Worm (Caenorhabditis elegans): Measurements from ENCODE around the gene Y16B4A.2.

The Y16B4A.2 gene

DNA sequence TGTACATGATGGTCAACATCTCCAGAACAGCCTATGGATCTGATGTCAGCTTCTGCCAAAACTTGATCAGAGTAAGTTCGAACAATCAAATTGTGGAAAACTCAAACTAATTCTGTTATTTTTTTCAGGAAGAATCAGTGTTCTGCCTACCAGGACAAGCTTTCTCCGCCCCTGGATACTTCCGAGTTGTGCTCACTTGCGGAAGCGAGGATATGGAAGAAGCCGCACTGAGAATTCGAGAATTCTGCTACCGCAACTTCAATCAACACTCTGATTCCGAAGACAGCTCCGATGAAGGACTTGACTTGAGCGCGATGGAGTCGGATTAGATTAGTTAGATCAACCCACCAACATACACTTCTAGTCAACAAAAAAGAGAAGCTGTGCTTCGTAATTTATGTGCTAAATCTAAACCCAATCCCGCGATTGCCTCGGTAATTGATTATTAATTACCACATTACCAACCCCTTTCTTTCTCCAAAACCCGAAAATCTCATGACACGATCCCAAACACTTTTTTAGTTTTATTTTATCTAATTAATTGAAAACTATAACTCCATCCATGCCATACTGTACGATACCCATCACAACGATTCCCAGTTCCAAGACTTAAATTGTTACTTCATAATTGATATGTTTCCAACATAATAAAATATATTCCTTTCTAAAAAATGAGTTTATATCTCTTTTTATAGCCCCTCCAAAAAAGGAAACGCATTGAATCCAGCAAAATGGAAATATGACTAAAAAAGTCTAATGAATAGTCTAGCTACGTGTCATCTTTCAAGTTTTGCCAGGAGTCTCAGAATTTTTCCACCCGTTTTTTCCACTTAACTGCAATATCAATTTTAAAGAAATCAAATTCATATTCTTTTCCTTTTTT is 20.9 kb upstream of the Y16B4A.2 start:
- TF ChIP-seq elt-1 (tag; optimal IDR thresholded peaks at IDR 0.05) (no peak), lin-13 (GFP tag; optimal IDR thresholded peaks at IDR 0.05) (peak; percentile 23), gmeb-1 (tag; optimal IDR thresholded peaks at IDR 0.05) (no peak), ama-1 (optimal IDR thresholded peaks at IDR 0.05) (peak; percentile 70), ceh-82 (tag; optimal IDR thresholded peaks at IDR 0.05) (no peak), mdl-1 (tag; optimal IDR thresholded peaks at IDR 0.05) (peak in 1 of 2 experiments; percentile 3), ztf-4 (tag; optimal IDR thresholded peaks at IDR 0.05) (peak; percentile 26)

DNA sequence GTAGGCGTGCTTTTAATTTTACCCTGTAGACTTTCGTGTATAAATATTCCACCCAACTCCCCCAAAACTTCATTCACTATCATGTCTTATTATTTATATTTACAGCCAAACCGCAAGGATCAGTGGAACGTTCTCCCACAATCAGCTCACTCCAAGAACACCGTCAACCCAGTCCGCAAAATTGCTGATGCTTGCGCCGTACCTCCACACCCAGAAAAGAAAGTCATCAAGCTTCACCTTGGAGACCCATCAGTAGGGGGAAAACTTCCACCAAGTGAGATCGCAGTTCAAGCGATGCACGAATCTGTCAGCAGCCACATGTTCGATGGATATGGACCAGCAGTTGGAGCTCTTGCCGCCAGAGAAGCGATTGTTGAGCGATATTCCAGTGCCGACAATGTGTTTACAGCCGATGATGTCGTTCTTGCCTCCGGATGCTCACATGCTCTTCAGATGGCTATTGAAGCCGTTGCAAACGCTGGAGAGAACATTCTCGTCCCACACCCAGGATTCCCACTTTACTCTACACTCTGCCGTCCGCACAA is 19.6 kb upstream of the Y16B4A.2 start:
- TF ChIP-seq ama-1 (optimal IDR thresholded peaks at IDR 0.05) (peak; percentile 68), zag-1 (tag; optimal IDR thresholded peaks at IDR 0.05) (no peak)

DNA sequence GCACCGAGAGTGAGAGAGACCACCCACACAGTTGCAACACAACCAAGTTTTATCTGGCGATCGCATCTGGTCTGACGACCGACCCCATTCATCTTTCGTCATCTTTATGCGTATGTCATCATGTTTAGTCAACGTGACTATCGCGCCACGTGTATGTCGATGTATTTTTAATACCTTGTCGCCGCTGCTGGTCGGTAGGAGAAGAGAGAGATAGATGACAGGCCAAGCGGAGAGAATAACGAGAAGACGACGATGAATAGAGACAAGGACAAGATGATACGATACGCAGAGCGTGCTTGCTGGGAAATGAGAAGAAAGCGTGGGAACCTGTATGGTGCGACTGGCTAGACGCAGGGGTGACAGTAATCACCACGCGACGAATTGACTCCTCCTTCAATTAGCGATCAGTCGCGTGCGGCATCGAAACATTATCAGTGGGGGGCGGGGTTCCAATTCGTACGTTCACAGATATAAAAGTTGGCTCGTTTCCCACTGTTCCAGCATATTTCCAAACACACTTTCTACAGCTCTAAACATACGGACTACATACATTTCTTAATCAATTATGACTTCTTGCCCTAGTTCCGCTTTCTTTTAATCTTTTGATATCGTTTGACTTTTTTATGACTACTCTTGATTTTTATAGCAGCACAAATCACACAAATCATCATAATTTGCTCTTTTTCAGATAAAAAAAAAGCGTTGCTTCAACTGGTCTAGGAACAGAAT is 18.8 kb upstream of the Y16B4A.2 start, which contains the start of gene tatn-1:
Gene tatn-1, plus strand, starts transcription at position 689 of the 729 bp plus-strand sequence.
- TF ChIP-seq sem-4 (tag; optimal IDR thresholded peaks at IDR 0.05) (peak; percentile 86), nhr-10 (tag; optimal IDR thresholded peaks at IDR 0.05) (no peak), elt-1 (tag; optimal IDR thresholded peaks at IDR 0.05) (peak; percentile 67), Y55F3AM.14 (GFP tag; optimal IDR thresholded peaks at IDR 0.05) (peak; percentile 93), C34F6.9 (tag; optimal IDR thresholded peaks at IDR 0.05) (peak; percentile 28), sma-3 (GFP tag; optimal IDR thresholded peaks at IDR 0.05) (peak; percentile 97), dmd-4 (tag; optimal IDR thresholded peaks at IDR 0.05) (no peak), nhr-25 (tag; optimal IDR thresholded peaks at IDR 0.05) (peak; percentile 98), alr-1 (tag; optimal IDR thresholded peaks at IDR 0.05) (no peak), lin-39 (tag; optimal IDR thresholded peaks at IDR 0.05) (no peak), nhr-23 (tag; optimal IDR thresholded peaks at IDR 0.05) (no peak), crh-2 (tag; optimal IDR thresholded peaks at IDR 0.05) (peak; percentile 95), F13H6.1 (tag; optimal IDR thresholded peaks at IDR 0.05) (peak; percentile 86), gmeb-1 (tag; optimal IDR thresholded peaks at IDR 0.05) (peak; percentile 67), nhr-21 (tag; optimal IDR thresholded peaks at IDR 0.05) (peak; percentile 98), fos-1 (tag; optimal IDR thresholded peaks at IDR 0.05) (peak; percentile 68), blmp-1 (tag; optimal IDR thresholded peaks at IDR 0.05; ENCODE audit: insufficient read depth) (peak; percentile 89), lsy-2 (tag; optimal IDR thresholded peaks at IDR 0.05) (peak in 1 of 2 experiments; percentile 64), ztf-1 (GFP tag; conservative IDR thresholded peaks at IDR 0.05) (no peak), mdl-1 (tag; optimal IDR thresholded peaks at IDR 0.05) (peak; percentile 94 to 97), sma-9 (GFP tag; optimal IDR thresholded peaks at IDR 0.05) (peak; percentile 97), sma-9 (tag; optimal IDR thresholded peaks at IDR 0.05) (peak; percentile 40), nhr-6 (tag; optimal IDR thresholded peaks at IDR 0.05) (peak; percentile 59), skn-1 (tag; optimal IDR thresholded peaks at IDR 0.05) (no peak), unc-39 (tag; optimal IDR thresholded peaks at IDR 0.05) (no peak), nhr-77 (tag; optimal IDR thresholded peaks at IDR 0.05) (peak; percentile 29), mbf-1 (tag; optimal IDR thresholded peaks at IDR 0.05) (no peak), nhr-129 (tag; optimal IDR thresholded peaks at IDR 0.05) (peak; percentile 96), egl-27 (tag; optimal IDR thresholded peaks at IDR 0.05) (peak; percentile 71), ceh-16 (tag; optimal IDR thresholded peaks at IDR 0.05) (peak; percentile 92), aly-2 (tag; optimal IDR thresholded peaks at IDR 0.05) (no peak), nhr-12 (tag; optimal IDR thresholded peaks at IDR 0.05) (no peak), ceh-82 (tag; optimal IDR thresholded peaks at IDR 0.05) (no peak), lin-13 (GFP tag; optimal IDR thresholded peaks at IDR 0.05) (no peak)
